Worm (Caenorhabditis elegans) whole organism, L4 larva: ENCODE results near the gene snb-6.

ENCODE experiments used
- D1046.2 ChIP-seq: fragments of 200-800 bp; sonication (Bioruptor generic); IDR thresholded peaks from 2 replicates; pipeline ENCODE4 v1.3.6; 2022; ENCODE audit warnings: missing genetic modification characterization, missing compliant biosample characterization
- F26F4.8 ChIP-seq: fragments of 200-800 bp; sonication (Bioruptor generic); conservative IDR thresholded peaks from 2 replicates; pipeline ENCODE4 v1.3.6; 2022; ENCODE audit warnings: missing genetic modification characterization, missing compliant biosample characterization
- F37D6.2 ChIP-seq: sonication (generic microtip); optimal IDR thresholded peaks from 2 replicates; lab custom pipeline; 2016; ENCODE audit warnings: mild to moderate bottlenecking, missing genetic modification characterization, missing compliant biosample characterization
- F44E2.7 ChIP-seq: fragments of 200-800 bp; sonication (Bioruptor generic); IDR thresholded peaks from 2 replicates; pipeline ENCODE4 v2.1.2; 2022; ENCODE audit warnings: missing genetic modification characterization, missing compliant biosample characterization
- R02D3.7 ChIP-seq: fragments of 150-350 bp; sonication (generic microtip); optimal IDR thresholded peaks from 3 replicates; lab custom pipeline; 2014; ENCODE audit warnings: missing biosample characterization, missing genetic modification characterization
- T26A8.4 ChIP-seq: fragments of 200-800 bp; sonication (Bioruptor generic); IDR thresholded peaks from 2 replicates; pipeline ENCODE4 v1.3.6; 2022; ENCODE audit warnings: missing genetic modification characterization, missing compliant biosample characterization
- Y105C5A.15 ChIP-seq: fragments of 200-800 bp; sonication (Bioruptor generic); IDR thresholded peaks from 2 replicates; pipeline ENCODE4 v1.3.6; 2022; ENCODE audit warnings: missing genetic modification characterization, missing compliant biosample characterization
- Y48G9A.11 ChIP-seq: fragments of 200-800 bp; sonication (Bioruptor generic); IDR thresholded peaks from 2 replicates; pipeline ENCODE4 v1.3.6; 2022; ENCODE audit warnings: missing genetic modification reagents, missing genetic modification characterization, missing compliant biosample characterization
- Y5F2A.4 ChIP-seq: fragments of 200-800 bp; sonication (Bioruptor generic); optimal IDR thresholded peaks from 2 replicates; lab custom pipeline; 2018; ENCODE audit warnings: mild to moderate bottlenecking, missing genetic modification characterization, missing compliant biosample characterization
- aha-1 ChIP-seq: fragments of 150-350 bp; peaks from one replicate; lab custom pipeline; 2014; ENCODE audit warnings: missing biosample characterization, missing genetic modification characterization
- aly-2 ChIP-seq: sonication (generic microtip); optimal IDR thresholded peaks from 2 replicates; lab custom pipeline; 2018; ENCODE audit warnings: missing biosample characterization, missing genetic modification characterization
- ama-1 ChIP-seq: fragments of 150-350 bp; optimal IDR thresholded peaks from 2 replicates; lab custom pipeline; 2014; ENCODE audit warnings: inconsistent platforms, mixed read lengths
- arid-1 ChIP-seq: fragments of 200-800 bp; sonication (Bioruptor generic); conservative IDR thresholded peaks from 2 replicates; pipeline ENCODE4 v1.3.6; 2022; ENCODE audit warnings: missing genetic modification reagents, missing genetic modification characterization, missing compliant biosample characterization
- ceh-32 ChIP-seq: sonication (generic microtip); optimal IDR thresholded peaks from 2 replicates; lab custom pipeline; 2016; ENCODE audit warnings: mild to moderate bottlenecking, missing genetic modification characterization, missing compliant biosample characterization; ENCODE audit not compliant: poor library complexity
- ceh-62 ChIP-seq: sonication (generic microtip); optimal IDR thresholded peaks from 2 replicates; lab custom pipeline; 2017; ENCODE audit warnings: missing biosample characterization, missing genetic modification characterization
- ceh-82 ChIP-seq: sonication (generic microtip); optimal IDR thresholded peaks from 2 replicates; lab custom pipeline; 2017; ENCODE audit warnings: missing biosample characterization, missing genetic modification characterization
- ces-1 ChIP-seq: fragments of 150-350 bp; sonication (generic microtip); optimal IDR thresholded peaks from 4 replicates; lab custom pipeline; 2014; ENCODE audit warnings: missing biosample characterization, missing genetic modification reagents, missing genetic modification characterization
- daf-16 ChIP-seq, 3 experiments: sonication (generic microtip); optimal IDR thresholded peaks; 2 replicates each; lab custom pipeline; 2016 to 2017; ENCODE audit warnings: missing genetic modification characterization in 3 of 3, missing genetic modification reagents in 3 of 3, mild to moderate bottlenecking in 2 of 3, missing compliant biosample characterization in 2 of 3, missing biosample characterization in 1 of 3, moderate library complexity in 1 of 3
- dmd-6 ChIP-seq: fragments of 200-800 bp; sonication (Bioruptor generic); IDR thresholded peaks from 2 replicates; pipeline ENCODE4 v1.3.6; 2022; ENCODE audit warnings: missing genetic modification reagents, missing genetic modification characterization, missing compliant biosample characterization
- dmd-9 ChIP-seq: fragments of 200-800 bp; sonication (Bioruptor generic); IDR thresholded peaks from 2 replicates; pipeline ENCODE4 v1.3.6; 2022; ENCODE audit warnings: missing genetic modification reagents, missing genetic modification characterization, missing compliant biosample characterization
- dve-1 ChIP-seq: sonication (generic microtip); optimal IDR thresholded peaks from 2 replicates; lab custom pipeline; 2017; ENCODE audit warnings: antibody characterized with exemption, mild to moderate bottlenecking, missing genetic modification characterization, missing compliant biosample characterization; ENCODE audit not compliant: insufficient read depth
- fkh-10 ChIP-seq: fragments of 150-350 bp; optimal IDR thresholded peaks from 2 replicates; lab custom pipeline; 2014; ENCODE audit warnings: missing biosample characterization, missing genetic modification reagents, missing genetic modification characterization
- fos-1 ChIP-seq: fragments of 150-350 bp; optimal IDR thresholded peaks from 2 replicates; lab custom pipeline; 2014; ENCODE audit warnings: missing biosample characterization, missing genetic modification characterization
- hif-1 ChIP-seq, 2 experiments: sonication (generic microtip); optimal IDR thresholded peaks; 2 replicates each; lab custom pipeline; 2016 to 2017; ENCODE audit warnings: missing compliant biosample characterization in 2 of 2, missing genetic modification characterization in 2 of 2, missing genetic modification reagents in 2 of 2, missing genotype in 2 of 2, mild to moderate bottlenecking in 1 of 2
- hlh-11 ChIP-seq: fragments of 200-800 bp; sonication (Bioruptor generic); optimal IDR thresholded peaks from 2 replicates; lab custom pipeline; 2018; ENCODE audit warnings: mild to moderate bottlenecking, missing genetic modification characterization, missing compliant biosample characterization
- hlh-30 ChIP-seq: sonication (generic microtip); optimal IDR thresholded peaks from 2 replicates; lab custom pipeline; 2017; ENCODE audit warnings: antibody characterized with exemption, mild to moderate bottlenecking, missing genetic modification characterization, missing compliant biosample characterization; ENCODE audit not compliant: insufficient read depth
- hmg-1.1 ChIP-seq: fragments of 200-800 bp; sonication (Bioruptor generic); IDR thresholded peaks from 2 replicates; pipeline ENCODE4 v1.3.6; 2022; ENCODE audit warnings: missing genetic modification reagents, missing genetic modification characterization, missing compliant biosample characterization
- lim-7 ChIP-seq: fragments of 200-800 bp; sonication (Bioruptor generic); IDR thresholded peaks from 2 replicates; pipeline ENCODE4 v1.3.6; 2022; ENCODE audit warnings: missing genetic modification characterization, missing compliant biosample characterization
- madf-9 ChIP-seq: fragments of 200-800 bp; sonication (Bioruptor generic); conservative IDR thresholded peaks from 2 replicates; pipeline ENCODE4 v1.3.6; 2022; ENCODE audit warnings: missing genetic modification reagents, missing genetic modification characterization, missing compliant biosample characterization
- mdt-29 ChIP-seq: fragments of 200-800 bp; sonication (Bioruptor generic); IDR thresholded peaks from 2 replicates; pipeline ENCODE4 v1.3.6; 2022; ENCODE audit warnings: missing genetic modification reagents, missing genetic modification characterization, missing compliant biosample characterization
- mxl-2 ChIP-seq: fragments of 200-800 bp; sonication (Bioruptor generic); conservative IDR thresholded peaks from 2 replicates; pipeline ENCODE4 v1.3.6; 2022; ENCODE audit warnings: missing genetic modification reagents, missing genetic modification characterization, missing compliant biosample characterization
- mxl-3 ChIP-seq: fragments of 200-800 bp; sonication (Bioruptor generic); optimal IDR thresholded peaks from 2 replicates; lab custom pipeline; 2018; ENCODE audit warnings: mild to moderate bottlenecking, missing genetic modification characterization, missing compliant biosample characterization
- nhr-10 ChIP-seq: fragments of 150-350 bp; optimal IDR thresholded peaks from 2 replicates; lab custom pipeline; 2014; ENCODE audit warnings: missing biosample characterization, missing genetic modification characterization
- nhr-237 ChIP-seq: sonication (generic microtip); optimal IDR thresholded peaks from 2 replicates; lab custom pipeline; 2017; ENCODE audit warnings: missing biosample characterization, missing genetic modification characterization
- nhr-28 ChIP-seq: fragments of 150-350 bp; optimal IDR thresholded peaks from 2 replicates; lab custom pipeline; 2014; ENCODE audit warnings: missing biosample characterization, missing genetic modification characterization
- nhr-41 ChIP-seq: fragments of 200-800 bp; sonication (Bioruptor generic); IDR thresholded peaks from 2 replicates; pipeline ENCODE4 v1.3.6; 2022; ENCODE audit warnings: missing genetic modification reagents, missing genetic modification characterization, missing compliant biosample characterization
- nhr-76 ChIP-seq: fragments of 150-350 bp; optimal IDR thresholded peaks from 2 replicates; lab custom pipeline; 2014; ENCODE audit warnings: missing biosample characterization, missing genetic modification characterization
- nhr-77 ChIP-seq: fragments of 150-350 bp; optimal IDR thresholded peaks from 2 replicates; lab custom pipeline; 2014; ENCODE audit warnings: missing biosample characterization, missing genetic modification characterization
- pha-4 ChIP-seq, 2 experiments: fragments of 150-350 bp in 1 of 2; fragments of 200-800 bp in 1 of 2; sonication (Bioruptor generic) in 1 of 2; IDR thresholded peaks in 1 of 2; optimal IDR thresholded peaks in 1 of 2; 2 replicates each; pipeline versions ENCODE4 v1.3.6 to Lab custom; 2014 to 2022; ENCODE audit warnings: missing genetic modification characterization in 2 of 2, missing genetic modification reagents in 2 of 2, missing biosample characterization in 1 of 2, missing compliant biosample characterization in 1 of 2
- pqm-1 ChIP-seq: sonication (generic microtip); optimal IDR thresholded peaks from 2 replicates; lab custom pipeline; 2017; ENCODE audit warnings: missing biosample characterization, missing genetic modification characterization
- snpc-1.2 ChIP-seq: fragments of 200-800 bp; sonication (Bioruptor generic); IDR thresholded peaks from 2 replicates; pipeline ENCODE4 v1.3.6; 2022; ENCODE audit warnings: missing genetic modification reagents, missing genetic modification characterization, missing compliant biosample characterization
- vab-7 ChIP-seq: fragments of 200-800 bp; sonication (Bioruptor generic); IDR thresholded peaks from 2 replicates; pipeline ENCODE4 v1.3.6; 2022; ENCODE audit warnings: missing genetic modification reagents, missing genetic modification characterization, missing compliant biosample characterization
- zag-1 ChIP-seq: fragments of 150-350 bp; optimal IDR thresholded peaks from 2 replicates; lab custom pipeline; 2014; ENCODE audit warnings: missing biosample characterization, missing genetic modification characterization
- zfp-3 ChIP-seq: fragments of 200-800 bp; sonication (Bioruptor generic); conservative IDR thresholded peaks from 2 replicates; pipeline ENCODE4 v1.3.6; 2022; ENCODE audit warnings: missing genetic modification reagents, missing genetic modification characterization, missing compliant biosample characterization
- zip-2 ChIP-seq: fragments of 150-350 bp; optimal IDR thresholded peaks from 2 replicates; lab custom pipeline; 2014; ENCODE audit warnings: missing biosample characterization, missing genetic modification characterization
- ztf-11 ChIP-seq: fragments of 150-350 bp; optimal IDR thresholded peaks from 2 replicates; lab custom pipeline; 2014; ENCODE audit warnings: missing biosample characterization, missing genetic modification characterization
- ztf-7 ChIP-seq: fragments of 150-350 bp; optimal IDR thresholded peaks from 2 replicates; lab custom pipeline; 2014; ENCODE audit warnings: missing biosample characterization, missing genetic modification characterization

The snb-6 gene

ce11 chrII:8895895-8896294 is 36.4 kb upstream of the snb-6 start:
- TF ChIP-seq pqm-1 (tag; lab: Kevin White, UChicago) (peak; percentile 9), lim-7 (GFP tag; lab: Robert Waterston, UW) (no peak), nhr-237 (tag; lab: Kevin White, UChicago) (no peak), daf-16 (GFP tag; optimal IDR thresholded peaks at IDR 0.05; lab: Kevin White, UChicago) (no peak), daf-16 (tag; optimal IDR thresholded peaks at IDR 0.05; lab: Kevin White, UChicago) (no peak), dve-1 (peak; percentile 36), hlh-11 (tag; lab: Kevin White, UChicago) (no peak), aha-1 (tag; lab: Kevin White, UChicago) (peak; percentile 75)

ce11 chrII:8895398-8895797 is 35.9 kb upstream of the snb-6 start:
- TF ChIP-seq hmg-1.1 (GFP tag; lab: Robert Waterston, UW) (no peak), nhr-41 (GFP tag; lab: Robert Waterston, UW) (no peak), nhr-10 (no peak), ceh-32 (no peak), Y105C5A.15 (GFP tag; lab: Robert Waterston, UW) (no peak), T26A8.4 (GFP tag; lab: Robert Waterston, UW) (no peak), vab-7 (GFP tag; lab: Robert Waterston, UW) (no peak), snpc-1.2 (GFP tag; lab: Robert Waterston, UW) (no peak), zfp-3 (GFP tag; lab: Robert Waterston, UW) (no peak), hlh-11 (tag; lab: Kevin White, UChicago) (no peak), F26F4.8 (GFP tag; lab: Robert Waterston, UW) (no peak), dmd-9 (no peak), nhr-28 (no peak), ama-1 (lab: Kevin White, UChicago) (no peak), R02D3.7 (tag; lab: Kevin White, UChicago) (no peak), ztf-11 (tag; lab: Kevin White, UChicago) (no peak), zip-2 (tag; lab: Kevin White, UChicago) (no peak)

- TF ChIP-seq Y48G9A.11 (GFP tag; lab: Robert Waterston, UW) = no peak
- no peak for TF ChIP-seq fos-1 (tag; lab: Kevin White, UChicago)
- TF ChIP-seq zip-2 (tag; lab: Kevin White, UChicago) = no peak
- peak; percentile 24; the same call in 1 of the 2 replicates for TF ChIP-seq dmd-6 (GFP tag; lab: Robert Waterston, UW)
- TF ChIP-seq ztf-7 (tag; lab: Kevin White, UChicago) = no peak
- no peak for TF ChIP-seq daf-16 (GFP tag; optimal IDR thresholded peaks at IDR 0.05; lab: Kevin White, UChicago)
- peak; percentile 17 for TF ChIP-seq daf-16 (tag; optimal IDR thresholded peaks at IDR 0.05; lab: Kevin White, UChicago)
- TF ChIP-seq hlh-11 (tag; lab: Kevin White, UChicago) = peak; percentile 34
- no peak for TF ChIP-seq arid-1 (GFP tag; lab: Robert Waterston, UW)
- TF ChIP-seq D1046.2 (GFP tag; lab: Robert Waterston, UW) = no peak
- TF ChIP-seq nhr-76 (tag; lab: Kevin White, UChicago) = no peak
- no peak for TF ChIP-seq aly-2
- no peak for TF ChIP-seq hif-1 (tag; optimal IDR thresholded peaks at IDR 0.05; lab: Kevin White, UChicago)
- no peak for TF ChIP-seq ceh-82 (tag; lab: Kevin White, UChicago)
- TF ChIP-seq madf-9 (GFP tag; lab: Robert Waterston, UW) = no peak
- TF ChIP-seq dmd-9 = no peak
- no peak for TF ChIP-seq Y5F2A.4 (GFP tag; lab: Kevin White, UChicago)
- no peak for TF ChIP-seq nhr-77 (tag; lab: Kevin White, UChicago)
- TF ChIP-seq aha-1 (tag; lab: Kevin White, UChicago) = no peak
- TF ChIP-seq pha-4 (GFP tag; IDR thresholded peaks at IDR 0.05; lab: Robert Waterston, UW) = no peak
- no peak for TF ChIP-seq pha-4 (tag; optimal IDR thresholded peaks at IDR 0.05; lab: Kevin White, UChicago)
- TF ChIP-seq mxl-2 (GFP tag; lab: Robert Waterston, UW) = no peak
- no peak for TF ChIP-seq zag-1 (tag; lab: Kevin White, UChicago)
- no peak for TF ChIP-seq F44E2.7 (GFP tag; lab: Robert Waterston, UW)
- no peak for TF ChIP-seq mdt-29
- TF ChIP-seq mxl-3 (GFP tag; lab: Kevin White, UChicago) = peak; percentile 8
- no peak for TF ChIP-seq ces-1 (GFP tag; lab: Kevin White, UChicago)
- TF ChIP-seq fkh-10 (GFP tag; lab: Kevin White, UChicago) = no peak
- TF ChIP-seq hlh-30 (tag; lab: Kevin White, UChicago) = no peak
- TF ChIP-seq F37D6.2 (tag; lab: Kevin White, UChicago) = no peak
- no peak for TF ChIP-seq ceh-62
Observed at ce11 chrII:8891606-8892005, 32.1 kb upstream of the snb-6 start.
